Fruit fly (Drosophila melanogaster): Measurements from ENCODE around the gene ApepP.

The ApepP gene

dm6 chr2L:16859566-16859965 is 50.7 kb downstream of the ApepP start (continued):
- TF ChIP-seq zf30C (GFP tag; optimal IDR thresholded peaks at IDR 0.05) (no peak), slbo (GFP tag; IDR thresholded peaks at IDR 0.05) (no peak), CG10979 (tag; optimal IDR thresholded peaks at IDR 0.05) (no peak), CG13424 (tag; optimal IDR thresholded peaks at IDR 0.05) (no peak), wdn (GFP tag; IDR thresholded peaks at IDR 0.05) (no peak), CG14050 (GFP tag; IDR thresholded peaks at IDR 0.05) (no peak), CG43689 (GFP tag; IDR thresholded peaks at IDR 0.05) (no peak), NK7.1 (GFP tag; optimal IDR thresholded peaks at IDR 0.05) (no peak), CG12236 (GFP tag; optimal IDR thresholded peaks at IDR 0.05) (no peak), luna (GFP tag; optimal IDR thresholded peaks at IDR 0.05) (no peak), CG12219 (GFP tag; optimal IDR thresholded peaks at IDR 0.05) (no peak), zfh2 (GFP tag; optimal IDR thresholded peaks at IDR 0.05) (no peak), nmo (GFP tag; optimal IDR thresholded peaks at IDR 0.05) (peak; percentile 27), insv (GFP tag; optimal IDR thresholded peaks at IDR 0.05) (no peak), btn (GFP tag; optimal IDR thresholded peaks at IDR 0.05) (no peak), sob (GFP tag; IDR thresholded peaks at IDR 0.05) (no peak), H15 (GFP tag; IDR thresholded peaks at IDR 0.05) (no peak), aop (GFP tag; IDR thresholded peaks at IDR 0.05) (no peak), fru (optimal IDR thresholded peaks at IDR 0.05) (no peak), CG12942 (GFP tag; optimal IDR thresholded peaks at IDR 0.05) (no peak), CG6654 (GFP tag; optimal IDR thresholded peaks at IDR 0.05) (no peak), nau (GFP tag; optimal IDR thresholded peaks at IDR 0.05) (no peak), CG9215 (GFP tag; IDR thresholded peaks at IDR 0.05) (no peak), Dp (GFP tag; optimal IDR thresholded peaks at IDR 0.05) (no peak), unc-4 (GFP tag; IDR thresholded peaks at IDR 0.05; ENCODE audit: partially characterized antibody) (no peak), hbn (GFP tag; IDR thresholded peaks at IDR 0.05; ENCODE audit: partially characterized antibody) (no peak), Sry-δ (GFP tag; optimal IDR thresholded peaks at IDR 0.05) (no peak), CG31388 (GFP tag; optimal IDR thresholded peaks at IDR 0.05) (no peak), gcm (GFP tag; optimal IDR thresholded peaks at IDR 0.05) (peak; percentile 17), Ravus (GFP tag; IDR thresholded peaks at IDR 0.05) (no peak), CG3995 (GFP tag; optimal IDR thresholded peaks at IDR 0.05) (no peak), usp (GFP tag; optimal IDR thresholded peaks at IDR 0.05) (no peak), en (GFP tag; optimal IDR thresholded peaks at IDR 0.05) (no peak), Dip2 (GFP tag; IDR thresholded peaks at IDR 0.05) (no peak), CG18011 (GFP tag; optimal IDR thresholded peaks at IDR 0.05) (no peak), pan (optimal IDR thresholded peaks at IDR 0.05) (no peak), pan (GFP tag; optimal IDR thresholded peaks at IDR 0.05 in 1 of 2, IDR thresholded peaks at IDR 0.05 in 1 of 2) (no peak), dmrt11E (tag; optimal IDR thresholded peaks at IDR 0.05) (peak; percentile 17), Side (GFP tag; optimal IDR thresholded peaks at IDR 0.05) (no peak), CG6854 (GFP tag; optimal IDR thresholded peaks at IDR 0.05) (no peak), p53 (GFP tag; optimal IDR thresholded peaks at IDR 0.05) (no peak), nerfin-1 (tag; optimal IDR thresholded peaks at IDR 0.05) (no peak), grau (tag; optimal IDR thresholded peaks at IDR 0.05) (peak; percentile 34), CG14860 (GFP tag; IDR thresholded peaks at IDR 0.05; ENCODE audit: partially characterized antibody) (no peak), mam (GFP tag; optimal IDR thresholded peaks at IDR 0.05) (no peak), CG8290 (GFP tag; optimal IDR thresholded peaks at IDR 0.05) (no peak), CG8290 (tag; optimal IDR thresholded peaks at IDR 0.05) (no peak), Hsf (GFP tag; optimal IDR thresholded peaks at IDR 0.05) (no peak), CG10565 (GFP tag; optimal IDR thresholded peaks at IDR 0.05) (no peak), cas (GFP tag; IDR thresholded peaks at IDR 0.05) (no peak), CG13775 (GFP tag; optimal IDR thresholded peaks at IDR 0.05) (no peak), CG1792 (GFP tag; optimal IDR thresholded peaks at IDR 0.05) (no peak), CG11560 (tag; IDR thresholded peaks at IDR 0.05) (no peak), CG10267 (tag; optimal IDR thresholded peaks at IDR 0.05) (no peak)
